Fruit fly (Drosophila melanogaster) whole organism, wandering third instar larva: ENCODE results near the gene Ssu72.

ENCODE experiments used
- CG32264 ChIP-seq: fragments of 200-800 bp; sonication (Bioruptor generic); optimal IDR thresholded peaks from 2 replicates; lab custom pipeline; 2016; ENCODE audit warnings: missing biosample characterization, missing genetic modification characterization
- Dfd ChIP-seq: fragments of >200 bp; optimal IDR thresholded peaks from 2 replicates; lab custom pipeline; 2017; ENCODE audit warnings: missing biosample characterization, missing genetic modification characterization
- Myc ChIP-seq: fragments of >200 bp; optimal IDR thresholded peaks from 2 replicates; lab custom pipeline; 2017
- OdsH ChIP-seq: fragments of 200-800 bp; sonication (Bioruptor generic); optimal IDR thresholded peaks from 2 replicates; lab custom pipeline; 2016; ENCODE audit warnings: missing biosample characterization, mild to moderate bottlenecking, missing genetic modification characterization
- usp ChIP-seq: fragments of >200 bp; optimal IDR thresholded peaks from 2 replicates; lab custom pipeline; 2017; ENCODE audit warnings: missing biosample characterization, missing genetic modification characterization

- no peak for TF ChIP-seq Myc (lab: Kevin White, UChicago)
- TF ChIP-seq CG32264 (GFP tag; lab: Kevin White, UChicago), result no peak
- no peak for TF ChIP-seq OdsH (GFP tag; lab: Kevin White, UChicago)
- no peak for TF ChIP-seq Dfd (GFP tag; lab: Kevin White, UChicago)
- no peak for TF ChIP-seq usp
Measured at dm6 chrX:19684048-19684447, 19.7 kb downstream of the Ssu72 start.
